Worm (Caenorhabditis elegans): ENCODE measurements around the gene flp-1.

DNA sequence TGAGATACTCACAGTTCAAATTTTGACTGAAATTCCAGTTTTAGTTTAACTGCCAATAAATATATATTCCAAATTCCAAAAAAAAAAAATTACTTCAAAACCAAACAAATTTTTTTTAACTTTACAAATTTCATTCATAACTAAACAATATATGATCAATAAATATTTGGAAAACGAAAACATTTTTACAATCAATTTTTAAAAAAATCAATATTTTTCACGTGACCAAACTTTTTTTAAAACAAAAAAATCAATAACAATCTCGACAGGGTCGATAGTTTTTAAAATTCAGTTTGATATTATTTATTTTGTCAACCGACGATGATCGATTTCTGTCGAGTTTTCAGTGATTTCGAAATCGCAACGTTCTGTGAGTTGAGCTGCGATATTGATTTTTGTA is 5.7 kb downstream of the flp-1 start, which contains the start of gene F23B2.7:
- TF ChIP-seq lin-15B (tag; optimal IDR thresholded peaks at IDR 0.05) (no peak), aly-2 (tag; optimal IDR thresholded peaks at IDR 0.05) (no peak)
